Fruit fly (Drosophila melanogaster) whole organism, embryonic: ENCODE measurements around the gene mRpL32.
A peak's percentile ranks its signal among the peaks of the same experiment; 100 is the strongest.

Experiments
- CG10267 ChIP-seq: fragments of 200-800 bp; sonication (Bioruptor generic); optimal IDR thresholded peaks from 2 replicates; lab custom pipeline; 2018; ENCODE audit warnings: missing biosample characterization, mild to moderate bottlenecking, missing genetic modification characterization, moderate library complexity
- CG10366 ChIP-seq: fragments of 200-800 bp; sonication (Bioruptor generic); IDR thresholded peaks from 2 replicates; pipeline ENCODE4 v1.3.6; 2022; ENCODE audit warnings: missing biosample characterization, missing genetic modification characterization
- CG10959 ChIP-seq: fragments of 200-800 bp; sonication (Bioruptor generic); IDR thresholded peaks from 2 replicates; pipeline ENCODE4 v1.3.6; 2022; ENCODE audit warnings: missing biosample characterization, missing genetic modification characterization
- CG12299 ChIP-seq: fragments of 200-800 bp; sonication (Bioruptor generic); optimal IDR thresholded peaks from 2 replicates; lab custom pipeline; 2018; ENCODE audit warnings: missing biosample characterization, mild to moderate bottlenecking, missing genetic modification characterization
- CG12391 ChIP-seq: fragments of 200-800 bp; sonication (Bioruptor generic); optimal IDR thresholded peaks from 3 replicates; lab custom pipeline; 2018; ENCODE audit warnings: missing biosample characterization, mild to moderate bottlenecking, missing genetic modification characterization, moderate library complexity
- CG13894 ChIP-seq: fragments of 200-800 bp; sonication (Bioruptor generic); optimal IDR thresholded peaks from 3 replicates; lab custom pipeline; 2018; ENCODE audit warnings: missing biosample characterization, mild to moderate bottlenecking, missing genetic modification characterization, moderate library complexity
- CG14667 ChIP-seq: fragments of 200-800 bp; sonication (Bioruptor generic); IDR thresholded peaks from 2 replicates; pipeline ENCODE4 v1.3.6; 2022; ENCODE audit warnings: missing biosample characterization, missing genetic modification characterization
- CG14860 ChIP-seq: fragments of 200-800 bp; sonication (Bioruptor generic); IDR thresholded peaks from 3 replicates; pipeline ENCODE4 v1.3.6; 2022; ENCODE audit warnings: missing biosample characterization, missing genetic modification characterization; ENCODE audit not compliant: partially characterized antibody
- CG15479 ChIP-seq: fragments of 200-800 bp; sonication (Bioruptor generic); optimal IDR thresholded peaks from 3 replicates; lab custom pipeline; 2019; ENCODE audit warnings: missing biosample characterization, mild to moderate bottlenecking, missing genetic modification characterization, moderate library complexity
- CG15601 ChIP-seq: fragments of 200-800 bp; sonication (Bioruptor generic); optimal IDR thresholded peaks from 3 replicates; lab custom pipeline; 2019; ENCODE audit warnings: missing biosample characterization, mild to moderate bottlenecking, missing genetic modification characterization, moderate library complexity
- CG16779 ChIP-seq: fragments of 200-800 bp; sonication (Bioruptor generic); IDR thresholded peaks from 2 replicates; pipeline ENCODE4 v1.3.6; 2022; ENCODE audit warnings: missing biosample characterization, missing genetic modification characterization
- CG2116 ChIP-seq: fragments of 200-800 bp; sonication (Bioruptor generic); optimal IDR thresholded peaks from 3 replicates; lab custom pipeline; 2018; ENCODE audit warnings: missing biosample characterization, mild to moderate bottlenecking, missing genetic modification characterization
- CG4360 ChIP-seq: fragments of 200-800 bp; sonication (Bioruptor generic); IDR thresholded peaks from 2 replicates; pipeline ENCODE4 v1.3.6; 2022; ENCODE audit warnings: missing biosample characterization, missing genetic modification characterization
- CG4424 ChIP-seq: fragments of 200-800 bp; sonication (Bioruptor generic); optimal IDR thresholded peaks from 3 replicates; lab custom pipeline; 2016; ENCODE audit warnings: missing biosample characterization, missing genetic modification characterization
- CG6254 ChIP-seq: fragments of 200-800 bp; sonication (Bioruptor generic); optimal IDR thresholded peaks from 3 replicates; lab custom pipeline; 2017; ENCODE audit warnings: mild to moderate bottlenecking, missing biosample characterization, missing genetic modification reagents, missing genetic modification characterization
- CG7745 ChIP-seq: fragments of 200-800 bp; sonication (Bioruptor generic); optimal IDR thresholded peaks from 2 replicates; lab custom pipeline; 2018; ENCODE audit warnings: missing biosample characterization, mild to moderate bottlenecking, missing genetic modification characterization, moderate library complexity
- CG8281 ChIP-seq: fragments of 200-800 bp; sonication (Bioruptor generic); optimal IDR thresholded peaks from 2 replicates; lab custom pipeline; 2018; ENCODE audit warnings: missing biosample characterization, mild to moderate bottlenecking, missing genetic modification characterization, moderate library complexity
- CG8944 ChIP-seq: fragments of 200-800 bp; sonication (Bioruptor generic); optimal IDR thresholded peaks from 3 replicates; lab custom pipeline; 2016; ENCODE audit warnings: missing biosample characterization, missing genetic modification characterization
- CoRest ChIP-seq: fragments of 200-800 bp; sonication (Bioruptor generic); optimal IDR thresholded peaks from 3 replicates; lab custom pipeline; 2018; ENCODE audit warnings: missing biosample characterization, mild to moderate bottlenecking, missing genetic modification characterization, moderate library complexity
- Dad ChIP-seq: fragments of 200-800 bp; sonication (Bioruptor generic); optimal IDR thresholded peaks from 3 replicates; lab custom pipeline; 2016; ENCODE audit warnings: missing biosample characterization, missing genetic modification characterization
- Deaf1 ChIP-seq: fragments of 200-800 bp; optimal IDR thresholded peaks from 3 replicates; lab custom pipeline; 2019; ENCODE audit warnings: missing biosample characterization, mild to moderate bottlenecking, missing genetic modification characterization, moderate library complexity
- E2f1 ChIP-seq: fragments of 200-800 bp; sonication (Bioruptor generic); IDR thresholded peaks from 2 replicates; pipeline ENCODE4 v1.3.6; 2022; ENCODE audit warnings: missing biosample characterization, missing genetic modification characterization
- Gsc ChIP-seq: fragments of 200-800 bp; sonication (Bioruptor generic); IDR thresholded peaks from 2 replicates; pipeline ENCODE4 v1.3.6; 2022; ENCODE audit warnings: missing biosample characterization, missing genetic modification characterization
- Hey ChIP-seq: fragments of 200-800 bp; sonication (Bioruptor generic); optimal IDR thresholded peaks from 3 replicates; lab custom pipeline; 2018; ENCODE audit warnings: missing biosample characterization, mild to moderate bottlenecking, missing genetic modification characterization
- Hr51 ChIP-seq, 2 experiments: fragments of 200-800 bp; sonication (Bioruptor generic); optimal IDR thresholded peaks; 2 replicates in 1 of 2; 3 replicates in 1 of 2; lab custom pipeline; 2016 to 2018; ENCODE audit warnings: missing biosample characterization in 2 of 2, missing genetic modification characterization in 2 of 2, mild to moderate bottlenecking in 1 of 2, moderate library complexity in 1 of 2
- Med ChIP-seq: fragments of 200-800 bp; sonication (Bioruptor generic); peaks from one replicate; lab custom pipeline; 2016; ENCODE audit warnings: missing biosample characterization, missing genetic modification characterization, mild to moderate bottlenecking, inconsistent platforms, moderate library complexity
- Rfx ChIP-seq: fragments of 200-800 bp; sonication (Bioruptor generic); IDR thresholded peaks from 2 replicates; pipeline ENCODE4 v1.3.6; 2022; ENCODE audit warnings: missing biosample characterization, missing genetic modification characterization
- abd-A ChIP-seq: fragments of 200-800 bp; sonication (Bioruptor generic); optimal IDR thresholded peaks from 3 replicates; lab custom pipeline; 2019; ENCODE audit warnings: missing biosample characterization, mild to moderate bottlenecking, missing genetic modification characterization, moderate library complexity
- amos ChIP-seq: fragments of 200-800 bp; sonication (Bioruptor generic); IDR thresholded peaks from 2 replicates; pipeline ENCODE4 v1.3.6; 2022; ENCODE audit warnings: missing biosample characterization, missing genetic modification characterization; ENCODE audit not compliant: partially characterized antibody
- cad ChIP-seq: fragments of >200 bp; optimal IDR thresholded peaks from 2 replicates; lab custom pipeline; 2017; ENCODE audit warnings: missing biosample characterization, missing genetic modification characterization
- cg ChIP-seq: fragments of 200-800 bp; sonication (Bioruptor generic); optimal IDR thresholded peaks from 3 replicates; lab custom pipeline; 2019; ENCODE audit warnings: missing biosample characterization, mild to moderate bottlenecking, missing genetic modification characterization, moderate library complexity
- chinmo ChIP-seq: fragments of 200-800 bp; sonication (Bioruptor generic); IDR thresholded peaks from 4 replicates; pipeline ENCODE4 v1.3.6; 2022; ENCODE audit warnings: missing biosample characterization, missing genetic modification characterization; ENCODE audit not compliant: partially characterized antibody
- ems ChIP-seq: fragments of 200-800 bp; sonication (Bioruptor generic); optimal IDR thresholded peaks from 3 replicates; lab custom pipeline; 2016; ENCODE audit warnings: missing biosample characterization, missing genetic modification characterization
- fd102C ChIP-seq: fragments of 200-800 bp; sonication (Bioruptor generic); optimal IDR thresholded peaks from 2 replicates; lab custom pipeline; 2018; ENCODE audit warnings: missing biosample characterization, mild to moderate bottlenecking, missing genetic modification characterization, moderate library complexity
- gcm2 ChIP-seq: fragments of 200-800 bp; sonication (Bioruptor generic); optimal IDR thresholded peaks from 2 replicates; lab custom pipeline; 2016; ENCODE audit warnings: missing biosample characterization, missing genetic modification characterization
- insv ChIP-seq, 2 experiments: fragments of 200-800 bp; sonication (Bioruptor generic); optimal IDR thresholded peaks; 3 replicates each; lab custom pipeline; 2016 to 2018; ENCODE audit warnings: missing biosample characterization in 2 of 2, missing genetic modification characterization in 2 of 2
- jing ChIP-seq: fragments of 200-800 bp; sonication (Bioruptor generic); optimal IDR thresholded peaks from 2 replicates; lab custom pipeline; 2018; ENCODE audit warnings: missing biosample characterization, mild to moderate bottlenecking, missing genetic modification characterization
- nerfin-2 ChIP-seq: fragments of 200-800 bp; sonication (Bioruptor generic); IDR thresholded peaks from 2 replicates; pipeline ENCODE4 v1.3.6; 2022; ENCODE audit warnings: missing biosample characterization, missing genetic modification characterization; ENCODE audit not compliant: partially characterized antibody
- p53 ChIP-seq: fragments of 200-800 bp; sonication (Bioruptor generic); optimal IDR thresholded peaks from 2 replicates; lab custom pipeline; 2016; ENCODE audit warnings: missing biosample characterization, missing genetic modification characterization
- pzg ChIP-seq: fragments of 200-800 bp; sonication (Bioruptor generic); optimal IDR thresholded peaks from 3 replicates; lab custom pipeline; 2018; ENCODE audit warnings: missing biosample characterization, mild to moderate bottlenecking, missing genetic modification characterization, moderate library complexity
- scrt ChIP-seq: fragments of 200-800 bp; sonication (Bioruptor generic); optimal IDR thresholded peaks from 2 replicates; lab custom pipeline; 2018; ENCODE audit warnings: missing biosample characterization, mild to moderate bottlenecking, missing genetic modification characterization, moderate library complexity
- sens ChIP-seq: fragments of 200-800 bp; sonication (Bioruptor generic); peaks from one replicate; lab custom pipeline; 2016; ENCODE audit warnings: missing biosample characterization, missing genetic modification characterization
- shn ChIP-seq: fragments of 200-800 bp; sonication (Bioruptor generic); optimal IDR thresholded peaks from 3 replicates; lab custom pipeline; 2016; ENCODE audit warnings: missing biosample characterization, missing genetic modification characterization
- zen ChIP-seq: fragments of 200-800 bp; sonication (Bioruptor generic); optimal IDR thresholded peaks from 3 replicates; lab custom pipeline; 2018; ENCODE audit warnings: missing biosample characterization, mild to moderate bottlenecking, missing genetic modification characterization, moderate library complexity

Gene mRpL32

dm6 chr3R:31222125-31222889 lies 30.4 kb upstream of the mRpL32 start (continued):
- TF ChIP-seq gcm2 (GFP tag; lab: Kevin White, UChicago) (peak; percentile 29), Dad (GFP tag; lab: Kevin White, UChicago) (peak; percentile 72), CG14667 (GFP tag; lab: Robert Waterston, UW) (no peak), fd102C (GFP tag; lab: Kevin White, UChicago) (peak; percentile 32), cg (GFP tag; lab: Kevin White, UChicago) (peak; percentile 56), Deaf1 (peak; percentile 47), ems (peak; percentile 77), CoRest (tag; lab: Kevin White, UChicago) (peak; percentile 92), CG6254 (GFP tag; lab: Kevin White, UChicago) (peak; percentile 79), CG15601 (tag; lab: Kevin White, UChicago) (peak; percentile 69), Hr51 (GFP tag; optimal IDR thresholded peaks at IDR 0.05; lab: Kevin White, UChicago) (peak; percentile 80 to 85), CG10959 (GFP tag; lab: Robert Waterston, UW) (no peak)

dm6 chr3R:31222890-31223569 lies 29.6 kb upstream of the mRpL32 start:
- TF ChIP-seq CG7745 = no peak
- no peak for TF ChIP-seq insv (GFP tag; optimal IDR thresholded peaks at IDR 0.05; lab: Kevin White, UChicago)
- TF ChIP-seq amos (GFP tag; lab: Robert Waterston, UW) = peak; percentile 21; the same call in 1 of the 2 replicates
- no peak for TF ChIP-seq E2f1 (GFP tag; lab: Robert Waterston, UW)
- TF ChIP-seq CG8944 (GFP tag; lab: Kevin White, UChicago) = no peak
- TF ChIP-seq CG10366 = no peak
- TF ChIP-seq scrt = peak; percentile 89
- no peak for TF ChIP-seq CG10267 (tag; lab: Kevin White, UChicago)
- peak; percentile 8 for TF ChIP-seq Deaf1
- no peak for TF ChIP-seq CG12299 (tag; lab: Kevin White, UChicago)
- peak; percentile 9; the same call in 1 of the 2 replicates for TF ChIP-seq CG16779
- TF ChIP-seq p53 (GFP tag; lab: Kevin White, UChicago) = no peak
- no peak for TF ChIP-seq CG14860 (GFP tag; lab: Robert Waterston, UW)
- TF ChIP-seq CG8281 (tag; lab: Kevin White, UChicago) = peak; percentile 26
- no peak for TF ChIP-seq sens
- TF ChIP-seq nerfin-2 (GFP tag; lab: Robert Waterston, UW) = no peak
- TF ChIP-seq CG12391 (tag; lab: Kevin White, UChicago) = no peak
- no peak for TF ChIP-seq jing (GFP tag; lab: Kevin White, UChicago)
- peak; percentile 23 for TF ChIP-seq Med (GFP tag; lab: Kevin White, UChicago)
- peak; percentile 33 for TF ChIP-seq Hey (tag; lab: Kevin White, UChicago)
- no peak for TF ChIP-seq Gsc
- TF ChIP-seq CG15479 (GFP tag; lab: Kevin White, UChicago) = peak; percentile 77
- TF ChIP-seq Rfx = peak; percentile 57; the same call in 1 of the 2 replicates
- no peak for TF ChIP-seq CG2116 (GFP tag; lab: Kevin White, UChicago)
- TF ChIP-seq CG13894 (tag; lab: Kevin White, UChicago) = peak; percentile 93
- peak; percentile 98 for TF ChIP-seq abd-A
- TF ChIP-seq zen (tag; lab: Kevin White, UChicago) = peak; percentile 62
- no peak for TF ChIP-seq CG4424 (GFP tag; lab: Kevin White, UChicago)
- no peak for TF ChIP-seq pzg (GFP tag; lab: Kevin White, UChicago)
- 0 out of 2 replicates have a peak, but pooled peaks have one; percentile 2 for TF ChIP-seq CG4360 (GFP tag; lab: Robert Waterston, UW)
- TF ChIP-seq chinmo (GFP tag; lab: Robert Waterston, UW) = 0 out of 4 replicates have a peak, but pooled peaks have one; percentile 3
- TF ChIP-seq cad (GFP tag; lab: Kevin White, UChicago) = peak; percentile 78
- no peak for TF ChIP-seq shn (GFP tag; lab: Kevin White, UChicago)
